Worm (Caenorhabditis elegans) whole organism, young adult: ENCODE data around the gene mett-10.

Experiments
- akir-1 ChIP-seq: fragments of 200-800 bp; sonication (Bioruptor generic); optimal IDR thresholded peaks from 2 replicates; lab custom pipeline; 2018; ENCODE audit warnings: mild to moderate bottlenecking, missing genetic modification characterization, moderate library complexity, missing compliant biosample characterization
- atf-7 ChIP-seq: sonication (generic microtip); optimal IDR thresholded peaks from 2 replicates; lab custom pipeline; 2017; ENCODE audit warnings: mild to moderate bottlenecking, missing genetic modification characterization, missing compliant biosample characterization
- ceh-79 ChIP-seq: sonication (generic microtip); optimal IDR thresholded peaks from 2 replicates; lab custom pipeline; 2017; ENCODE audit warnings: mild to moderate bottlenecking, missing genetic modification characterization, missing compliant biosample characterization
- egl-44 ChIP-seq: fragments of 200-800 bp; sonication (Bioruptor generic); IDR thresholded peaks from 2 replicates; pipeline ENCODE4 v1.3.6; 2022; ENCODE audit warnings: missing genetic modification reagents, missing genetic modification characterization, missing compliant biosample characterization
- gei-17 ChIP-seq: fragments of 200-800 bp; sonication (Bioruptor generic); optimal IDR thresholded peaks from 2 replicates; lab custom pipeline; 2018; ENCODE audit warnings: mild to moderate bottlenecking, missing genetic modification characterization, missing compliant biosample characterization
- madf-8 ChIP-seq: fragments of 200-800 bp; sonication (Bioruptor generic); conservative IDR thresholded peaks from 2 replicates; pipeline ENCODE4 v1.3.6; 2022; ENCODE audit warnings: missing genetic modification reagents, missing genetic modification characterization, missing compliant biosample characterization
- nhr-27 ChIP-seq: fragments of 200-800 bp; sonication (Bioruptor generic); optimal IDR thresholded peaks from 2 replicates; lab custom pipeline; 2018; ENCODE audit warnings: mild to moderate bottlenecking, missing genetic modification characterization, moderate library complexity, missing compliant biosample characterization
- rec-8 ChIP-seq, 2 experiments: sonication (generic microtip); optimal IDR thresholded peaks; 2 replicates each; lab custom pipeline; 2016; ENCODE audit warnings: mild to moderate bottlenecking in 2 of 2, missing genetic modification characterization in 2 of 2, missing genetic modification reagents in 2 of 2, missing genotype in 2 of 2, missing biosample characterization in 1 of 2, missing compliant biosample characterization in 1 of 2, moderate library complexity in 1 of 2
- snpc-4 ChIP-seq, 5 experiments: fragments of 150-350 bp in 1 of 5; sonication (generic microtip) in 4 of 5; optimal IDR thresholded peaks; 2 replicates each; lab custom pipeline; 2014 to 2018; ENCODE audit warnings: missing genetic modification characterization in 5 of 5, missing biosample characterization in 3 of 5, antibody characterized with exemption in 2 of 5, mild to moderate bottlenecking in 2 of 5, missing compliant biosample characterization in 2 of 5, missing genotype in 2 of 5, moderate library complexity in 2 of 5, missing genetic modification reagents in 1 of 5
- ztf-28 ChIP-seq: fragments of 200-800 bp; sonication (Bioruptor generic); IDR thresholded peaks from 2 replicates; pipeline ENCODE4 v1.3.6; 2022; ENCODE audit warnings: missing genetic modification reagents, missing genetic modification characterization, missing compliant biosample characterization

DNA sequence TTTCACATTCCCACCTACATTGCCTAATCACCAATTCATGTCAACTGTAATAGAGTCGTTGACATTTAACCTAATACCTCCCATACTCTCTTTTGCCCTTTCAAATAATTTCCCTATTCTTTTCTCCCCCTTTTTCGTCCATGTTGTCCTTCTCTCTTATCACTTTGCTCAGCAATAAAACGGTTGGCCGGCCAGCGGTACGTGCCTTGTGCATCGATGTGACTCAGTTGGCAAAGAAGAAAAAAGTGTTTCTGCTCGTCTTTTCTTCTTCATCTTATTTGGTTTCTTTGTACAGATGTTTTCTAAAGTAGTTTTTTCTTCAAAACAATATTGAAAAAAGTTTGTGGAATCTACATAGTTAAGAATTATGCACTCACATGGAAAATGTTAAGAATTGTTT is 19.7 kb downstream of the mett-10 start:
- TF ChIP-seq madf-8 (GFP tag; lab: Robert Waterston, UW) = no peak
- TF ChIP-seq gei-17 (GFP tag; lab: Kevin White, UChicago) = no peak
- TF ChIP-seq snpc-4 (GFP tag; optimal IDR thresholded peaks at IDR 0.05; lab: Kevin White, UChicago) = no peak
- TF ChIP-seq snpc-4 (tag; optimal IDR thresholded peaks at IDR 0.05; lab: Kevin White, UChicago) = no peak
- no peak for TF ChIP-seq egl-44 (GFP tag; lab: Robert Waterston, UW)
- TF ChIP-seq ztf-28 = no peak
- no peak for TF ChIP-seq ceh-79
- no peak for TF ChIP-seq nhr-27 (tag; lab: Kevin White, UChicago)
- no peak for TF ChIP-seq rec-8 (tag; optimal IDR thresholded peaks at IDR 0.05; lab: Kevin White, UChicago)
- no peak for TF ChIP-seq atf-7
- no peak for TF ChIP-seq akir-1 (GFP tag; lab: Kevin White, UChicago)
